Worm (Caenorhabditis elegans) whole organism, mixed stage, embryonic: ENCODE data around the gene faxc-1.

Source experiments
- ces-1 ChIP-seq: fragments of 150-350 bp; optimal IDR thresholded peaks from 2 replicates; lab custom pipeline; 2014; ENCODE audit warnings: missing biosample characterization, missing genetic modification reagents, missing genetic modification characterization
- elt-3 ChIP-seq: fragments of 150-350 bp; optimal IDR thresholded peaks from 2 replicates; lab custom pipeline; 2014; ENCODE audit warnings: missing biosample characterization, missing genetic modification characterization
- hlh-1 ChIP-seq: fragments of 150-350 bp; optimal IDR thresholded peaks from 2 replicates; lab custom pipeline; 2014; ENCODE audit warnings: missing biosample characterization, missing genetic modification reagents, missing genetic modification characterization
- lin-13 ChIP-seq: fragments of 150-350 bp; optimal IDR thresholded peaks from 2 replicates; lab custom pipeline; 2014; ENCODE audit warnings: missing biosample characterization, missing genetic modification characterization
- lsy-2 ChIP-seq: fragments of 150-350 bp; optimal IDR thresholded peaks from 2 replicates; lab custom pipeline; 2014; ENCODE audit warnings: missing biosample characterization, missing genetic modification characterization
- nhr-12 ChIP-seq: fragments of 150-350 bp; optimal IDR thresholded peaks from 2 replicates; lab custom pipeline; 2014; ENCODE audit warnings: missing biosample characterization, missing genetic modification characterization
- nhr-28 ChIP-seq: fragments of 150-350 bp; optimal IDR thresholded peaks from 2 replicates; lab custom pipeline; 2014; ENCODE audit warnings: missing biosample characterization, missing genetic modification characterization
- unc-39 ChIP-seq: fragments of 150-350 bp; optimal IDR thresholded peaks from 2 replicates; lab custom pipeline; 2014; ENCODE audit warnings: missing biosample characterization, missing genetic modification characterization
- unc-62 ChIP-seq: fragments of 150-350 bp; optimal IDR thresholded peaks from 2 replicates; lab custom pipeline; 2014; ENCODE audit warnings: missing biosample characterization, missing genetic modification reagents, missing genetic modification characterization

DNA sequence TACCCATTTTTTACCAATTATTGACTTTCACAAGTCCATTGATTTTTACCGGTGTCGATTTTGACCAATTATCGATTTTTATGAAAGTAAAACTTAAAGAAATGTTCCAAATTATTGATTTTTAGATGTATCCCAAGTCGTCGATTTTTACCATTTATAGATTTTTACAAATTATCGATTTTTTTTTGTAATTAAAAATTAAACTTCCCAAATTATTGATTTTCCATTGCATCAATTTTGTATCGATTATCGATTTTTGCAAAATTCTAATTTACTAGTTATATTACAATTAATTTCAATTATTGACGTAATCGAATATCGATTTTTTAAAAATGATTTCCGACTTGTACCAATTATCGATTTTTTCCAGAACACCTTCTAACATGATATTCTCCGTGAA lies 39.1 kb downstream of the faxc-1 start, which contains the start of gene sre-50:
- TF ChIP-seq ces-1 (GFP tag; lab: Kevin White, UChicago): no peak
- no peak for TF ChIP-seq unc-62
- TF ChIP-seq hlh-1 (tag; lab: Kevin White, UChicago): no peak
- no peak for TF ChIP-seq elt-3 (tag; lab: Kevin White, UChicago)
- no peak for TF ChIP-seq lin-13
- no peak for TF ChIP-seq unc-39 (tag; lab: Kevin White, UChicago)
- TF ChIP-seq nhr-28 (tag; lab: Kevin White, UChicago): no peak
- no peak for TF ChIP-seq nhr-12
- no peak for TF ChIP-seq lsy-2 (tag; lab: Kevin White, UChicago)
